Fruit fly (Drosophila melanogaster): Measurements from ENCODE around the gene Tnpo.

The Tnpo gene

DNA sequence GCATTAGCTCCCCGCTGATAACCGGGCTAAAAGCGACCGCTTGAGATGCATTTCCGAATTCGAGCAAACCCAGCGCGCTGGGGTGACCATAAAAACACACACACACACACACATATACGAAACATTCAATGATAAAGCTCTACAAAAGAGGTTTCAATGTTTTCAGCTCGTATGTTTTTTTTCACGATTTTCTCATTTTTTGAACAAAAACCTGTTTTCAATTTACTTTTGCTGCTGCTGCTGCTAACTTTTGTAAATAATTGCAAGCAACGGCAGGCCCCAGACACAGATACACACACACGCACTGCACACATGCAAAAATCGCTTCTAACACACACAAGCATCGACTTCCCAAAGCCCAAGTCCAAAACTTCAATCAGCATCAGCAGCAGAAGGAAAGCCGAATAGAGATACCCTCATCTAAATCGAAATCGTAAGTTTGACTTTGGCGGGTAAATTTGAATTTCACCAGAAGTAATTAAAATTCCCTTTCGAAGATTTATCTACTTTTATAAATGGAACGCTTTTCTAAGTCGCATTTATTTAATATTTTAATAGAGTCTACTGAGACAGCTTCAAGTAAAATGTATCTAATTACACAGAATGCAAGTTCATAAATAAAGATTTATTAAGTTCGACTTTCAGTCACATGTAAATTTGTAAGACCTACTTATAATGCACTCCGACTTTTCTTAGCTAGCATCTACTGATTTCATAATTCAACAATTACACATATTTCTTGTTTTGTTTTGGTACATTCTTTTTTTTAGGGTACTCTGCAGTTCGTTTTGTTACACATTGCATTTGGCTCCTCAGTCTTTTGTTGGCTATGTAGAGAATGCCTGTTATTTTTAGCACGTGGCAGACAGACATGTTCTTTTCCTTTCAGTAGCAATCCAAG, 56.1 kb downstream of the Tnpo start:
- TF ChIP-seq Ets98B (GFP tag; IDR thresholded peaks at IDR 0.05): peak; percentile 68
- TF ChIP-seq CG34367 (tag; optimal IDR thresholded peaks at IDR 0.05): no peak
- TF ChIP-seq EcR (GFP tag; optimal IDR thresholded peaks at IDR 0.05): no peak
- no peak for TF ChIP-seq CG15710 (tag; optimal IDR thresholded peaks at IDR 0.05)
- no peak for TF ChIP-seq Snoo (tag; optimal IDR thresholded peaks at IDR 0.05)
- TF ChIP-seq Pif1B (GFP tag; optimal IDR thresholded peaks at IDR 0.05): no peak
- TF ChIP-seq CG12605 (GFP tag; IDR thresholded peaks at IDR 0.05): peak; percentile 71
- peak; percentile 37 for TF ChIP-seq CG13204 (GFP tag; optimal IDR thresholded peaks at IDR 0.05)
- TF ChIP-seq CG8159 (tag; optimal IDR thresholded peaks at IDR 0.05): no peak
- peak; percentile 39 for TF ChIP-seq CG14655 (GFP tag; optimal IDR thresholded peaks at IDR 0.05)
- no peak for TF ChIP-seq CG10348 (GFP tag; IDR thresholded peaks at IDR 0.05)
- TF ChIP-seq CG17806 (tag; optimal IDR thresholded peaks at IDR 0.05): no peak
- peak; percentile 2 for TF ChIP-seq CG9948 (tag; optimal IDR thresholded peaks at IDR 0.05)
- no peak for TF ChIP-seq CG8301 (tag; optimal IDR thresholded peaks at IDR 0.05)
- peak; percentile 4 for TF ChIP-seq Pif1A (GFP tag; optimal IDR thresholded peaks at IDR 0.05)
- no peak for TF ChIP-seq D1 (tag; optimal IDR thresholded peaks at IDR 0.05)
- peak; percentile 58; the same call in 2 of the 3 replicates for TF ChIP-seq CG4496 (GFP tag; IDR thresholded peaks at IDR 0.05)
- no peak for TF ChIP-seq gl (tag; optimal IDR thresholded peaks at IDR 0.05)
- peak; percentile 56; the same call in 1 of the 2 replicates for TF ChIP-seq CG32121 (GFP tag; IDR thresholded peaks at IDR 0.05)
- TF ChIP-seq rn (GFP tag; IDR thresholded peaks at IDR 0.05): no peak
- TF ChIP-seq fd96Ca (GFP tag; IDR thresholded peaks at IDR 0.05): peak; percentile 63; the same call in 2 of the 3 replicates

Data from whole organism, pupa.